Worm (Caenorhabditis elegans): ENCODE measurements around the gene F09E5.3.
A peak's percentile ranks its signal among the peaks of the same experiment; 100 is the strongest.

F09E5.3 gene

DNA sequence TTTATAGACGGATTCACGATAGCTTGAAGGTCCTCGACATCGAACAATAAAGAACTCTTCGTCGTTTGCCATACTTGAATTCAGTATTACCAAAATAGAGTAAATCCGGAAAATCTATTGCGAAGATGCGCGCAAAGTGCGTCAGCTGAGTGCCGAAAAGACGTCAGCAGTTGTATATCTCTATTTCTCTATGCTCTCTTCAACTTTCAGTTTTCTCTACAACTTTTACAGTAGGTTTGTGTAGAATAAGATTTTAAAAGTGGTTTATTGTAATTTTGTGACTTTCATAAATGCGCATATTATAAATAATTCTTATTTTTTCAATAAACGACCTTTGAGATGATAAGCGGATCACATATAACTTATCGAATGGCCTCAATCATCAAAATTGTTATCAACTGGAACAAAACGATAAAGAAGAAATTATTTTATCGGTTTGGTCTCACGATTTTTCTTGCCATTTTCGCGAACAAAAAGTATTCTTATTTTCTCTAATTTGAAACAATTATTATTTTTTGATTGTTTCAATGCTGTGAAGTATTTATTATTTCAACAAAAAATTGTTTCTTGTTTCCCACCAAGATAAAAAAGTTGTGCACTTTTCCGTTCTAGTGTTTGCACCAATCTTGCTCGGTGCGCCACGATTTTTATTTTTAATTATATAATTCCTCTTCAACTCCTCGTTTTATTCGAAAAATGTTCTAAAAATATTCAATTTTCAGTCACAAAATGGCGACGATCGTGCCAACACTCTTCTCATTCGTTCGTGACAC lies at the start of gene F09E5.3, which contains the start of gene agt-2:
F09E5.3 (plus strand) TSS at position 723 of the 773 bp plus-strand sequence.
agt-2 (minus strand) TSS at position 553 of the 773 bp plus-strand sequence.
- no peak for TF ChIP-seq nhr-41 (GFP tag; IDR thresholded peaks at IDR 0.05)
- TF ChIP-seq T20F7.1 (GFP tag; optimal IDR thresholded peaks at IDR 0.05), result peak; percentile 80
- peak; percentile 65 for TF ChIP-seq pha-4 (GFP tag; IDR thresholded peaks at IDR 0.05)
- peak; percentile 15 for TF ChIP-seq pha-4 (tag; optimal IDR thresholded peaks at IDR 0.05)
- TF ChIP-seq hlh-30 (tag; optimal IDR thresholded peaks at IDR 0.05; ENCODE audit: insufficient read depth), result peak; percentile 81
- TF ChIP-seq mdl-1 (tag; optimal IDR thresholded peaks at IDR 0.05), result peak in 1 of 2 experiments; percentile 42
- no peak for TF ChIP-seq egl-43 (GFP tag; IDR thresholded peaks at IDR 0.05)
- TF ChIP-seq attf-4 (tag; optimal IDR thresholded peaks at IDR 0.05), result no peak
- TF ChIP-seq lin-29 (GFP tag; IDR thresholded peaks at IDR 0.05), result peak; percentile 51; the same call in 1 of the 2 replicates
- peak; percentile 93 for TF ChIP-seq mes-2 (tag; optimal IDR thresholded peaks at IDR 0.05; ENCODE audit: poor library complexity, severe bottlenecking)
- peak; percentile 89 for TF ChIP-seq nhr-11 (tag; optimal IDR thresholded peaks at IDR 0.05)
- TF ChIP-seq lin-39 (tag; optimal IDR thresholded peaks at IDR 0.05), result no peak
- no peak for TF ChIP-seq dmd-8 (GFP tag; IDR thresholded peaks at IDR 0.05)
- TF ChIP-seq nhr-48 (tag; optimal IDR thresholded peaks at IDR 0.05), result peak; percentile 67
- TF ChIP-seq ztf-11 (tag; optimal IDR thresholded peaks at IDR 0.05), result no peak
- peak; percentile 48 for TF ChIP-seq zip-2 (tag; optimal IDR thresholded peaks at IDR 0.05)
- TF ChIP-seq fkh-10 (GFP tag; optimal IDR thresholded peaks at IDR 0.05), result peak; percentile 86
- no peak for TF ChIP-seq set-16 (GFP tag; IDR thresholded peaks at IDR 0.05)
- peak; percentile 82 for TF ChIP-seq nhr-77 (tag; optimal IDR thresholded peaks at IDR 0.05)
- TF ChIP-seq ceh-82 (tag; optimal IDR thresholded peaks at IDR 0.05), result no peak
- TF ChIP-seq daf-19 (GFP tag; conservative IDR thresholded peaks at IDR 0.05), result peak; percentile 79; the same call in 1 of the 2 replicates
- no peak for TF ChIP-seq ceh-32 (tag; optimal IDR thresholded peaks at IDR 0.05; ENCODE audit: poor library complexity)
- no peak for TF ChIP-seq lir-3 (tag; optimal IDR thresholded peaks at IDR 0.05)
- TF ChIP-seq lin-1 (GFP tag; IDR thresholded peaks at IDR 0.05), result no peak
- no peak for TF ChIP-seq nhr-10 (tag; optimal IDR thresholded peaks at IDR 0.05)
- TF ChIP-seq D1046.2 (GFP tag; IDR thresholded peaks at IDR 0.05), result no peak
- TF ChIP-seq hif-1 (tag; optimal IDR thresholded peaks at IDR 0.05), result peak in 1 of 2 experiments; percentile 58
- TF ChIP-seq unc-62 (GFP tag; optimal IDR thresholded peaks at IDR 0.05 in 1 of 2), result peak in 1 of 2 experiments; percentile 88
- no peak for TF ChIP-seq unc-62 (tag; optimal IDR thresholded peaks at IDR 0.05)
- TF ChIP-seq sdz-12 (GFP tag; optimal IDR thresholded peaks at IDR 0.05), result no peak
- no peak for TF ChIP-seq aly-2 (tag; optimal IDR thresholded peaks at IDR 0.05)
- TF ChIP-seq mxl-3 (GFP tag; optimal IDR thresholded peaks at IDR 0.05), result peak; percentile 62
- TF ChIP-seq nhr-25 (tag; optimal IDR thresholded peaks at IDR 0.05; ENCODE audit: borderline replicate concordance, insufficient read depth), result peak; percentile 73
- TF ChIP-seq vab-7 (GFP tag; IDR thresholded peaks at IDR 0.05), result no peak
- no peak for TF ChIP-seq ceh-44 (GFP tag; IDR thresholded peaks at IDR 0.05)
- no peak for TF ChIP-seq lin-15B (tag; optimal IDR thresholded peaks at IDR 0.05)
- peak; percentile 80 for TF ChIP-seq spr-1 (tag; optimal IDR thresholded peaks at IDR 0.05)
- no peak for TF ChIP-seq F49E8.2 (tag; optimal IDR thresholded peaks at IDR 0.05; ENCODE audit: borderline replicate concordance)
- no peak for TF ChIP-seq mxl-2 (GFP tag; conservative IDR thresholded peaks at IDR 0.05)
- no peak for TF ChIP-seq nhr-76 (tag; optimal IDR thresholded peaks at IDR 0.05)
- TF ChIP-seq nhr-102 (tag; optimal IDR thresholded peaks at IDR 0.05), result peak; percentile 79
- TF ChIP-seq daf-8 (GFP tag; IDR thresholded peaks at IDR 0.05), result no peak
- peak; percentile 43 for TF ChIP-seq spr-3 (GFP tag; optimal IDR thresholded peaks at IDR 0.05)
- TF ChIP-seq unc-39 (tag; optimal IDR thresholded peaks at IDR 0.05), result no peak
- peak; percentile 89 for TF ChIP-seq rbr-2 (tag; optimal IDR thresholded peaks at IDR 0.05)
- TF ChIP-seq tra-1 (GFP tag; IDR thresholded peaks at IDR 0.05), result peak; percentile 47
- no peak for TF ChIP-seq Y105C5A.15 (GFP tag; IDR thresholded peaks at IDR 0.05)
- peak; percentile 90 for TF ChIP-seq T26A8.4 (GFP tag; IDR thresholded peaks at IDR 0.05)
- TF ChIP-seq pqm-1 (tag; optimal IDR thresholded peaks at IDR 0.05), result peak; percentile 74
